Worm (Caenorhabditis elegans) whole organism, young adult: ENCODE data around the gene M04C3.1.

ENCODE experiments used
- F57A8.1 ChIP-seq: fragments of 200-800 bp; sonication (Bioruptor generic); optimal IDR thresholded peaks from 2 replicates; lab custom pipeline; 2018; ENCODE audit warnings: mild to moderate bottlenecking, missing genetic modification characterization, moderate library complexity, missing compliant biosample characterization
- Y53F4B.3 ChIP-seq: fragments of 200-800 bp; sonication (Bioruptor generic); IDR thresholded peaks from 2 replicates; pipeline ENCODE4 v1.3.6; 2022; ENCODE audit warnings: missing genetic modification reagents, missing genetic modification characterization, missing compliant biosample characterization
- cebp-1 ChIP-seq, 2 experiments: fragments of 200-800 bp in 1 of 2; sonication (Bioruptor generic) in 1 of 2; sonication (generic microtip) in 1 of 2; IDR thresholded peaks in 1 of 2; optimal IDR thresholded peaks in 1 of 2; 2 replicates each; pipeline versions ENCODE4 v1.3.6 to Lab custom; 2017 to 2022; ENCODE audit warnings: missing compliant biosample characterization in 2 of 2, missing genetic modification characterization in 2 of 2, mild to moderate bottlenecking in 1 of 2, missing genetic modification reagents in 1 of 2, moderate library complexity in 1 of 2
- ceh-40 ChIP-seq: fragments of 200-800 bp; sonication (Bioruptor generic); IDR thresholded peaks from 2 replicates; pipeline ENCODE4 v1.3.6; 2022; ENCODE audit warnings: missing genetic modification characterization, missing compliant biosample characterization
- nfya-2 ChIP-seq: fragments of 200-800 bp; sonication (Bioruptor generic); IDR thresholded peaks from 2 replicates; pipeline ENCODE4 v1.3.6; 2022; ENCODE audit warnings: missing genetic modification reagents, missing genetic modification characterization, missing compliant biosample characterization
- sea-2 ChIP-seq: fragments of 200-800 bp; sonication (Bioruptor generic); IDR thresholded peaks from 2 replicates; pipeline ENCODE4 v1.3.6; 2022; ENCODE audit warnings: missing genetic modification characterization, missing compliant biosample characterization
- unc-62 ChIP-seq: fragments of 150-350 bp; optimal IDR thresholded peaks from 2 replicates; lab custom pipeline; 2014; ENCODE audit warnings: missing biosample characterization, missing genetic modification reagents, missing genetic modification characterization
- ztf-25 ChIP-seq: fragments of 200-800 bp; sonication (Bioruptor generic); IDR thresholded peaks from 2 replicates; pipeline ENCODE4 v1.3.6; 2022; ENCODE audit warnings: missing genetic modification reagents, missing genetic modification characterization, missing compliant biosample characterization

DNA sequence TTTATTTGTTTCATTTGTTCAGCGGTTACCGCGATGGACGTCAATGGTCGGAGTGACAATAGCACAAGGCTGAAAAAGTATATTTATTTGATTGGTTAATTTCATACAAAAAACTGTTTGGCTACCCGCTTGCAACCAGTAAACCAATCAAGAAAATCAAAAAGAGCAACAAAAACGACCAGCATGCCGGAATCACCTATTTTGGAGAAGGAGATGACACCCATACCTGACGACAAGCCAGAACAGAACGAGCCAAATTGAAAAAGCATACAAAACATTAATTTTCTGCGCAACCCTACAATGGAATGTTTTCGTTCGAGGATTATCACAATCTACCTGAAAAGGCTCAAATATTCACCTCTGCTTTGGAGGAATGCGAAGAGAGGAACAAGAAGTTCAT is 45.1 kb upstream of the M04C3.1 start, which contains the start of gene Y43F8B.7:
- TF ChIP-seq nfya-2 (GFP tag; lab: Robert Waterston, UW) (no peak), unc-62 (no peak), Y53F4B.3 (GFP tag; lab: Robert Waterston, UW) (no peak), sea-2 (GFP tag; lab: Robert Waterston, UW) (no peak), ceh-40 (GFP tag; lab: Robert Waterston, UW) (no peak), ztf-25 (GFP tag; lab: Robert Waterston, UW) (no peak), cebp-1 (GFP tag; IDR thresholded peaks at IDR 0.05; lab: Robert Waterston, UW) (no peak), cebp-1 (tag; optimal IDR thresholded peaks at IDR 0.05; lab: Kevin White, UChicago) (no peak), F57A8.1 (GFP tag; lab: Kevin White, UChicago) (no peak)
